Worm (Caenorhabditis elegans) whole organism, L4 larva: ENCODE measurements around the gene haf-2.
"Not testable (repeated sequence)": the region's sequence is repeated elsewhere in the genome, so short reads cannot be mapped to it uniquely, and the experiment has no call there.

Source experiments
- D1046.2 ChIP-seq: fragments of 200-800 bp; sonication (Bioruptor generic); IDR thresholded peaks from 2 replicates; pipeline ENCODE4 v1.3.6; 2022; ENCODE audit warnings: missing genetic modification characterization, missing compliant biosample characterization
- ama-1 ChIP-seq: fragments of 150-350 bp; optimal IDR thresholded peaks from 2 replicates; lab custom pipeline; 2014; ENCODE audit warnings: inconsistent platforms, mixed read lengths
- daf-19 ChIP-seq: fragments of 200-800 bp; sonication (Bioruptor generic); conservative IDR thresholded peaks from 2 replicates; pipeline ENCODE4 v1.3.6; 2022; ENCODE audit warnings: missing genetic modification characterization, missing compliant biosample characterization
- dpl-1 ChIP-seq: fragments of 150-350 bp; optimal IDR thresholded peaks from 2 replicates; lab custom pipeline; 2014; ENCODE audit warnings: missing biosample characterization, missing genetic modification reagents, missing genetic modification characterization
- hlh-30 ChIP-seq: sonication (generic microtip); optimal IDR thresholded peaks from 2 replicates; lab custom pipeline; 2017; ENCODE audit warnings: antibody characterized with exemption, mild to moderate bottlenecking, missing genetic modification characterization, missing compliant biosample characterization; ENCODE audit not compliant: insufficient read depth
- jun-1 ChIP-seq: fragments of 150-350 bp; optimal IDR thresholded peaks from 2 replicates; lab custom pipeline; 2014; ENCODE audit warnings: missing biosample characterization, missing genetic modification reagents, missing genetic modification characterization
- lin-39 ChIP-seq: fragments of 150-350 bp; optimal IDR thresholded peaks from 2 replicates; lab custom pipeline; 2014; ENCODE audit warnings: missing biosample characterization, missing genetic modification reagents, missing genetic modification characterization
- nhr-237 ChIP-seq: sonication (generic microtip); optimal IDR thresholded peaks from 2 replicates; lab custom pipeline; 2017; ENCODE audit warnings: missing biosample characterization, missing genetic modification characterization
- rbr-2 ChIP-seq: sonication (generic microtip); optimal IDR thresholded peaks from 2 replicates; lab custom pipeline; 2016; ENCODE audit warnings: missing genotype, missing genetic modification characterization, missing compliant biosample characterization
- skn-1 ChIP-seq: fragments of 150-350 bp; optimal IDR thresholded peaks from 2 replicates; lab custom pipeline; 2014; ENCODE audit warnings: missing biosample characterization, missing genetic modification characterization
- snpc-4 ChIP-seq: fragments of 150-350 bp; optimal IDR thresholded peaks from 2 replicates; lab custom pipeline; 2014; ENCODE audit warnings: missing biosample characterization, missing genetic modification characterization
- unc-62 ChIP-seq, 3 experiments: fragments of 150-350 bp in 1 of 3; sonication (generic microtip); optimal IDR thresholded peaks in 2 of 3; peaks in 1 of 3; 1 replicate in 1 of 3; 2 replicates in 2 of 3; lab custom pipeline; 2014 to 2017; ENCODE audit warnings: missing biosample characterization in 3 of 3, missing genetic modification characterization in 3 of 3, missing genetic modification reagents in 3 of 3, missing genotype in 1 of 3

DNA sequence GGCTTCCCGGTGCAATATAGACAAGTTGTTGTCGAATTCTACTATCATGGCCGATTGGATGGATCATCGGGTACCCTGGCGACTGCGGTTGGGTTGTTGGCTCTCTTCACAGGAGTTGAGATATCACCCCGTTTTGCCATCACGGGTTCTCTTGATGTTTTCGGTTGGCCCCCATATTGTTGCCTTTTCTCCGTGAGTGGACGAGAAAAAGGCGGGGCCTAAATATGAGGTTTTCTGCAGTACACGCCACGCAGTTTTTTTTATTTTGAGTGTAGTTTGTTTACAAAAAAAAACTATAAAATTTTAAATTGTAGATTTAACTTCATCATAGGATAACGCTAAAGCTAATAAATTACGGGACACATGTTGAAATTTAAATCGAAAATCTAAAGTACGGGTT lies 16.1 kb upstream of the haf-2 start:
- TF ChIP-seq skn-1 (tag; lab: Kevin White, UChicago); unc-62 (GFP tag; optimal IDR thresholded peaks at IDR 0.05 in 1 of 2; lab: Kevin White, UChicago); unc-62 (tag; optimal IDR thresholded peaks at IDR 0.05; lab: Kevin White, UChicago); D1046.2 (GFP tag; lab: Robert Waterston, UW); lin-39 (tag; lab: Kevin White, UChicago); rbr-2; snpc-4 (tag; lab: Kevin White, UChicago); dpl-1; daf-19 (GFP tag; lab: Robert Waterston, UW); nhr-237 (tag; lab: Kevin White, UChicago); hlh-30 (tag; lab: Kevin White, UChicago); jun-1 (tag; lab: Kevin White, UChicago); ama-1 (lab: Kevin White, UChicago): not testable (repeated sequence)
